Worm (Caenorhabditis elegans): ENCODE results near the gene ilcr-1.

- TF ChIP-seq akir-1 (GFP tag; optimal IDR thresholded peaks at IDR 0.05) (no peak), unc-62 (GFP tag; optimal IDR thresholded peaks at IDR 0.05) (no peak), pha-4 (tag; optimal IDR thresholded peaks at IDR 0.05) (no peak), dox-1 (GFP tag; IDR thresholded peaks at IDR 0.05) (peak; percentile 99), snpc-4 (GFP tag; optimal IDR thresholded peaks at IDR 0.05) (peak; percentile 98), snpc-4 (tag; optimal IDR thresholded peaks at IDR 0.05) (peak; percentile 99 to 100 (median 99)), ama-1 (optimal IDR thresholded peaks at IDR 0.05) (no peak), ama-1 (GFP tag; optimal IDR thresholded peaks at IDR 0.05) (no peak), ztf-3 (GFP tag; optimal IDR thresholded peaks at IDR 0.05) (no peak), zim-3 (tag; optimal IDR thresholded peaks at IDR 0.05) (peak; percentile 25)
These were observed 50.5 kb downstream of the ilcr-1 start for ce11 chrIV:14326694-14327298.
